Fruit fly (Drosophila melanogaster) whole organism, embryonic: Measurements from ENCODE around the gene Gr61a.

ENCODE experiments used
- CG1024 ChIP-seq: fragments of 200-800 bp; sonication (Bioruptor generic); IDR thresholded peaks from 2 replicates; pipeline ENCODE4 v1.3.6; 2022; ENCODE audit warnings: missing biosample characterization, missing genetic modification characterization
- CG10321 ChIP-seq: fragments of 200-800 bp; sonication (Bioruptor generic); IDR thresholded peaks from 2 replicates; pipeline ENCODE4 v1.3.6; 2022; ENCODE audit warnings: missing biosample characterization, missing genetic modification characterization
- CG11695 ChIP-seq: fragments of 200-800 bp; sonication (Bioruptor generic); IDR thresholded peaks from 3 replicates; pipeline ENCODE4 v1.3.6; 2022; ENCODE audit warnings: missing biosample characterization, missing genetic modification characterization
- CG12769 ChIP-seq: fragments of 200-800 bp; sonication (Bioruptor generic); optimal IDR thresholded peaks from 2 replicates; lab custom pipeline; 2019; ENCODE audit warnings: missing biosample characterization, mild to moderate bottlenecking, missing genetic modification characterization, moderate library complexity
- CG14050 ChIP-seq: fragments of 200-800 bp; sonication (Bioruptor generic); IDR thresholded peaks from 3 replicates; pipeline ENCODE4 v1.3.6; 2022; ENCODE audit warnings: missing biosample characterization, missing genetic modification characterization
- CG15479 ChIP-seq: fragments of 200-800 bp; sonication (Bioruptor generic); optimal IDR thresholded peaks from 3 replicates; lab custom pipeline; 2019; ENCODE audit warnings: missing biosample characterization, mild to moderate bottlenecking, missing genetic modification characterization, moderate library complexity
- CG15514 ChIP-seq: fragments of 200-800 bp; sonication (Bioruptor generic); optimal IDR thresholded peaks from 3 replicates; lab custom pipeline; 2017; ENCODE audit warnings: missing biosample characterization, missing genetic modification characterization, mild to moderate bottlenecking, moderate library complexity, missing genetic modification reagents
- CG15696 ChIP-seq: fragments of 200-800 bp; sonication (Bioruptor generic); optimal IDR thresholded peaks from 2 replicates; lab custom pipeline; 2019; ENCODE audit warnings: missing biosample characterization, mild to moderate bottlenecking, missing genetic modification characterization, moderate library complexity
- CG18476 ChIP-seq: fragments of 200-800 bp; sonication (Bioruptor generic); optimal IDR thresholded peaks from 2 replicates; lab custom pipeline; 2016; ENCODE audit warnings: missing biosample characterization, mild to moderate bottlenecking, missing genetic modification characterization
- CG18599 ChIP-seq: fragments of 200-800 bp; sonication (Bioruptor generic); optimal IDR thresholded peaks from 3 replicates; lab custom pipeline; 2017; ENCODE audit warnings: missing biosample characterization, missing genetic modification characterization, mild to moderate bottlenecking, moderate library complexity, missing genetic modification reagents
- CG30431 ChIP-seq: fragments of 200-800 bp; sonication (Bioruptor generic); optimal IDR thresholded peaks from 2 replicates; lab custom pipeline; 2017; ENCODE audit warnings: missing biosample characterization, missing genetic modification characterization
- CG31388 ChIP-seq: fragments of 200-800 bp; sonication (Bioruptor generic); optimal IDR thresholded peaks from 2 replicates; lab custom pipeline; 2016; ENCODE audit warnings: missing biosample characterization, missing genetic modification characterization
- CG34376 ChIP-seq: fragments of 200-800 bp; sonication (Bioruptor generic); optimal IDR thresholded peaks from 2 replicates; lab custom pipeline; 2018; ENCODE audit warnings: missing biosample characterization, mild to moderate bottlenecking, missing genetic modification characterization
- CG4707 ChIP-seq: fragments of 200-800 bp; sonication (Bioruptor generic); optimal IDR thresholded peaks from 2 replicates; lab custom pipeline; 2018; ENCODE audit warnings: missing biosample characterization, mild to moderate bottlenecking, missing genetic modification characterization, moderate library complexity
- CG7745 ChIP-seq: fragments of 200-800 bp; sonication (Bioruptor generic); optimal IDR thresholded peaks from 2 replicates; lab custom pipeline; 2018; ENCODE audit warnings: missing biosample characterization, mild to moderate bottlenecking, missing genetic modification characterization, moderate library complexity
- CG7987 ChIP-seq: fragments of 200-800 bp; sonication (Bioruptor generic); optimal IDR thresholded peaks from 2 replicates; lab custom pipeline; 2018; ENCODE audit warnings: missing biosample characterization, mild to moderate bottlenecking, missing genetic modification characterization, moderate library complexity
- CG8089 ChIP-seq: fragments of 200-800 bp; sonication (Bioruptor generic); optimal IDR thresholded peaks from 3 replicates; lab custom pipeline; 2016; ENCODE audit warnings: missing biosample characterization, missing genetic modification characterization
- CG8388 ChIP-seq: fragments of 200-800 bp; sonication (Bioruptor generic); optimal IDR thresholded peaks from 2 replicates; lab custom pipeline; 2019; ENCODE audit warnings: missing biosample characterization, mild to moderate bottlenecking, missing genetic modification characterization, moderate library complexity
- CHES-1-like ChIP-seq: fragments of 200-800 bp; sonication (Bioruptor generic); optimal IDR thresholded peaks from 2 replicates; lab custom pipeline; 2016; ENCODE audit warnings: missing biosample characterization, missing genetic modification characterization
- Dp ChIP-seq: fragments of 200-800 bp; sonication (Bioruptor generic); optimal IDR thresholded peaks from 2 replicates; lab custom pipeline; 2018; ENCODE audit warnings: missing biosample characterization, mild to moderate bottlenecking, missing genetic modification characterization, moderate library complexity
- E2f2 ChIP-seq: fragments of 200-800 bp; sonication (Bioruptor generic); IDR thresholded peaks from 2 replicates; pipeline ENCODE4 v1.3.6; 2022; ENCODE audit warnings: missing biosample characterization, missing genetic modification characterization
- H2.0 ChIP-seq: fragments of 200-800 bp; sonication (Bioruptor generic); IDR thresholded peaks from 2 replicates; pipeline ENCODE4 v1.3.6; 2022; ENCODE audit warnings: missing biosample characterization, missing genetic modification characterization
- HLH4C ChIP-seq: fragments of 200-800 bp; sonication (Bioruptor generic); IDR thresholded peaks from 3 replicates; pipeline ENCODE4 v1.3.6; 2022; ENCODE audit warnings: missing biosample characterization, missing genetic modification characterization; ENCODE audit not compliant: partially characterized antibody
- HLH54F ChIP-seq: fragments of 200-800 bp; sonication (Bioruptor generic); optimal IDR thresholded peaks from 3 replicates; lab custom pipeline; 2016; ENCODE audit warnings: missing biosample characterization, missing genetic modification characterization
- HmgZ ChIP-seq: fragments of 200-800 bp; sonication (Bioruptor generic); optimal IDR thresholded peaks from 2 replicates; lab custom pipeline; 2018; ENCODE audit warnings: missing biosample characterization, mild to moderate bottlenecking, missing genetic modification characterization
- Kr ChIP-seq: fragments of 200-800 bp; sonication (Bioruptor generic); optimal IDR thresholded peaks from 2 replicates; lab custom pipeline; 2017; ENCODE audit warnings: missing biosample characterization, mild to moderate bottlenecking, missing genetic modification characterization
- Mes4 ChIP-seq: fragments of 200-800 bp; sonication (Bioruptor generic); optimal IDR thresholded peaks from 2 replicates; lab custom pipeline; 2016; ENCODE audit warnings: missing biosample characterization, missing genetic modification characterization
- NC2β ChIP-seq: fragments of 200-800 bp; sonication (Bioruptor generic); optimal IDR thresholded peaks from 2 replicates; lab custom pipeline; 2016; ENCODE audit warnings: missing biosample characterization, missing genetic modification characterization
- Opbp ChIP-seq: fragments of 200-800 bp; sonication (Bioruptor generic); IDR thresholded peaks from 3 replicates; pipeline ENCODE4 v1.3.6; 2022; ENCODE audit warnings: missing biosample characterization, missing genetic modification characterization; ENCODE audit not compliant: partially characterized antibody
- Optix ChIP-seq: fragments of 200-800 bp; sonication (Bioruptor generic); IDR thresholded peaks from 3 replicates; pipeline ENCODE4 v1.3.6; 2022; ENCODE audit warnings: missing biosample characterization, missing genetic modification characterization
- Rfx ChIP-seq: fragments of 200-800 bp; sonication (Bioruptor generic); IDR thresholded peaks from 2 replicates; pipeline ENCODE4 v1.3.6; 2022; ENCODE audit warnings: missing biosample characterization, missing genetic modification characterization
- amos ChIP-seq: fragments of 200-800 bp; sonication (Bioruptor generic); IDR thresholded peaks from 2 replicates; pipeline ENCODE4 v1.3.6; 2022; ENCODE audit warnings: missing biosample characterization, missing genetic modification characterization; ENCODE audit not compliant: partially characterized antibody
- bcd ChIP-seq: fragments of 200-800 bp; sonication (Bioruptor generic); optimal IDR thresholded peaks from 2 replicates; lab custom pipeline; 2017; ENCODE audit warnings: missing biosample characterization, mild to moderate bottlenecking, missing genetic modification characterization
- bsh ChIP-seq, 2 experiments: fragments of 200-800 bp; sonication (Bioruptor generic); optimal IDR thresholded peaks; 2 replicates each; lab custom pipeline; 2017 to 2018; ENCODE audit warnings: mild to moderate bottlenecking in 2 of 2, missing biosample characterization in 2 of 2, missing genetic modification characterization in 2 of 2, moderate library complexity in 1 of 2
- cato ChIP-seq: fragments of 200-800 bp; sonication (Bioruptor generic); optimal IDR thresholded peaks from 2 replicates; lab custom pipeline; 2016; ENCODE audit warnings: missing biosample characterization, missing genetic modification characterization, borderline replicate concordance
- chinmo ChIP-seq: fragments of 200-800 bp; sonication (Bioruptor generic); IDR thresholded peaks from 4 replicates; pipeline ENCODE4 v1.3.6; 2022; ENCODE audit warnings: missing biosample characterization, missing genetic modification characterization; ENCODE audit not compliant: partially characterized antibody
- fd3F ChIP-seq: fragments of 200-800 bp; sonication (Bioruptor generic); optimal IDR thresholded peaks from 2 replicates; lab custom pipeline; 2018; ENCODE audit warnings: missing biosample characterization, mild to moderate bottlenecking, missing genetic modification characterization, moderate library complexity
- gce ChIP-seq: fragments of 200-800 bp; sonication (Bioruptor generic); IDR thresholded peaks from 3 replicates; pipeline ENCODE4 v1.3.6; 2022; ENCODE audit warnings: missing biosample characterization, missing genetic modification characterization
- hbn ChIP-seq: fragments of 200-800 bp; sonication (Bioruptor generic); IDR thresholded peaks from 2 replicates; pipeline ENCODE4 v1.3.6; 2022; ENCODE audit warnings: missing biosample characterization, missing genetic modification characterization; ENCODE audit not compliant: partially characterized antibody
- insv ChIP-seq, 2 experiments: fragments of 200-800 bp; sonication (Bioruptor generic); optimal IDR thresholded peaks; 3 replicates each; lab custom pipeline; 2016 to 2018; ENCODE audit warnings: missing biosample characterization in 2 of 2, missing genetic modification characterization in 2 of 2
- lab ChIP-seq: fragments of 200-800 bp; sonication (Bioruptor generic); optimal IDR thresholded peaks from 3 replicates; lab custom pipeline; 2017; ENCODE audit warnings: missing biosample characterization, missing genetic modification characterization, mild to moderate bottlenecking, moderate library complexity, missing genetic modification reagents
- lola ChIP-seq, 3 experiments: fragments of >200 bp in 2 of 3; fragments of 200-800 bp in 1 of 3; sonication (Bioruptor generic) in 1 of 3; optimal IDR thresholded peaks; 2 replicates each; lab custom pipeline; 2017 to 2019; ENCODE audit warnings: missing biosample characterization in 3 of 3, missing genetic modification characterization in 3 of 3, mild to moderate bottlenecking in 1 of 3, moderate library complexity in 1 of 3
- lov ChIP-seq, 2 experiments: fragments of 200-800 bp in 1 of 2; fragments of >200 bp in 1 of 2; sonication (Bioruptor generic) in 1 of 2; IDR thresholded peaks in 1 of 2; optimal IDR thresholded peaks in 1 of 2; 2 replicates in 1 of 2; 3 replicates in 1 of 2; pipeline versions ENCODE4 v1.3.6 to Lab custom; 2017 to 2022; ENCODE audit warnings: missing biosample characterization in 1 of 2, missing genetic modification characterization in 1 of 2
- nau ChIP-seq: fragments of 200-800 bp; sonication (Bioruptor generic); optimal IDR thresholded peaks from 3 replicates; lab custom pipeline; 2017; ENCODE audit warnings: missing biosample characterization, mild to moderate bottlenecking, missing genetic modification characterization, missing genetic modification reagents
- peb ChIP-seq: fragments of 200-800 bp; sonication (Bioruptor generic); IDR thresholded peaks from 2 replicates; pipeline ENCODE4 v1.3.6; 2022; ENCODE audit warnings: missing biosample characterization, missing genetic modification characterization
- twi ChIP-seq: fragments of 200-800 bp; optimal IDR thresholded peaks from 2 replicates; lab custom pipeline; 2019; ENCODE audit warnings: missing biosample characterization, mild to moderate bottlenecking, missing genetic modification characterization, moderate library complexity
- unc-4 ChIP-seq: fragments of 200-800 bp; sonication (Bioruptor generic); IDR thresholded peaks from 2 replicates; pipeline ENCODE4 v1.3.6; 2022; ENCODE audit warnings: missing biosample characterization, missing genetic modification characterization; ENCODE audit not compliant: partially characterized antibody

Gene Gr61a

DNA sequence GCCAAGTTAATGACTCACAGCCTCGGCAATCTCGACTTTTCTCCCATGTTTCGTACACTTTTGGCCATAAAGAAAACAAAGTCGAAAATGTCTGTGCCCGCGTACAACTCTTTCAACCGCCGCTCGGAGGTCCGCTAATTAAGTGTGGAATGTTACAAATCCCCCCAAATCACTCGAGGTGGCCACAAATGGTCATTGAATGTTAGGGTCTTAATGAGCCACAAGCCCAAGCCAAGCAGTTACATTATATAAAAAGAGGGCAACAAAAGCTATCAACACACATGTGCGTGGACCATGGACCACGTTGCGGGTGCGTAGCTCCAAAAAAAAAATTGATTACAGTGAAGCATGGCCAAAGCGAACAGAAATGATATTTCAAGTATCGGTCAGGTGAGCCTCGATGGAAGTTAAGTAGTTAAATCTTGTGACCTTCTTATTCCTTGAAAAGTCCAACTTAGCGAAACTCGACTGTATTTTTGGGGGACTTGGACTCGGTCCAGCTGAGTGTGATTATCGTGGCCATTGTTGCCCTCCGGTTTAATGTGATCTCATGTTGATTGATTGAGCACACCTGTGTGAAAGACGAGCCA, 21.9 kb upstream of the Gr61a start (continued):
- TF ChIP-seq cato (GFP tag; lab: Kevin White, UChicago), result peak; percentile 59
- TF ChIP-seq CG18599 (GFP tag; lab: Kevin White, UChicago), result peak; percentile 90
- peak; percentile 76 for TF ChIP-seq CG30431
- TF ChIP-seq CG8089 (GFP tag; lab: Kevin White, UChicago), result peak; percentile 84
- peak; percentile 74 for TF ChIP-seq NC2β (GFP tag; lab: Kevin White, UChicago)
- peak in 1 of 2 experiments; percentile 22 for TF ChIP-seq insv (GFP tag; optimal IDR thresholded peaks at IDR 0.05; lab: Kevin White, UChicago)
- no peak for TF ChIP-seq CG7745
- TF ChIP-seq CG31388 (GFP tag; lab: Kevin White, UChicago), result peak; percentile 47
- peak; percentile 93 for TF ChIP-seq CG14050 (GFP tag; lab: Robert Waterston, UW)
- peak; percentile 94 for TF ChIP-seq Rfx (GFP tag; lab: Robert Waterston, UW)
- peak; percentile 27 for TF ChIP-seq CG15696 (tag; lab: Kevin White, UChicago)
- peak; percentile 93 for TF ChIP-seq H2.0
- peak; percentile 83 for TF ChIP-seq CHES-1-like (GFP tag; lab: Kevin White, UChicago)
- TF ChIP-seq CG18476, result peak; percentile 76
- TF ChIP-seq CG11695, result peak; percentile 88
- TF ChIP-seq Mes4 (GFP tag; lab: Kevin White, UChicago), result peak; percentile 80
- TF ChIP-seq E2f2 (GFP tag; lab: Robert Waterston, UW), result peak; percentile 73
- TF ChIP-seq hbn (GFP tag; lab: Robert Waterston, UW), result no peak
- peak; percentile 57 for TF ChIP-seq twi
- TF ChIP-seq HLH4C (GFP tag; lab: Robert Waterston, UW), result no peak
- TF ChIP-seq CG34376 (GFP tag; lab: Kevin White, UChicago), result peak; percentile 56
- peak; percentile 94 for TF ChIP-seq lab (GFP tag; lab: Kevin White, UChicago)
- TF ChIP-seq peb (GFP tag; lab: Robert Waterston, UW), result peak; percentile 80
- TF ChIP-seq unc-4 (GFP tag; lab: Robert Waterston, UW), result no peak
- no peak for TF ChIP-seq amos
- peak; percentile 82 for TF ChIP-seq CG8388 (GFP tag; lab: Kevin White, UChicago)
- peak; percentile 38 for TF ChIP-seq CG7987 (GFP tag; lab: Kevin White, UChicago)
- TF ChIP-seq Optix (GFP tag; lab: Robert Waterston, UW), result peak; percentile 96
- TF ChIP-seq lola (GFP tag; optimal IDR thresholded peaks at IDR 0.05; lab: Kevin White, UChicago), result peak in 1 of 3 experiments; percentile 59
- peak; percentile 80 for TF ChIP-seq fd3F (GFP tag; lab: Kevin White, UChicago)
- peak; percentile 51; the same call in 1 of the 4 replicates for TF ChIP-seq chinmo
- peak; percentile 87 for TF ChIP-seq HLH54F
- TF ChIP-seq CG10321 (GFP tag; lab: Robert Waterston, UW), result peak; percentile 74
- TF ChIP-seq Opbp, result no peak
- peak; percentile 78 for TF ChIP-seq CG4707 (GFP tag; lab: Kevin White, UChicago)
- TF ChIP-seq CG12769, result peak; percentile 96
- peak; percentile 86 for TF ChIP-seq bcd (GFP tag; lab: Kevin White, UChicago)
- peak; percentile 77 for TF ChIP-seq HmgZ (tag; lab: Kevin White, UChicago)
- peak; percentile 67 for TF ChIP-seq CG15514 (GFP tag; lab: Kevin White, UChicago)
- TF ChIP-seq CG1024, result peak; percentile 87
- no peak for TF ChIP-seq CG15479 (GFP tag; lab: Kevin White, UChicago)
- TF ChIP-seq lov (optimal IDR thresholded peaks at IDR 0.05; lab: Kevin White, UChicago), result no peak
- peak; percentile 93 for TF ChIP-seq lov (GFP tag; IDR thresholded peaks at IDR 0.05; lab: Robert Waterston, UW)
- TF ChIP-seq Kr (GFP tag; lab: Kevin White, UChicago), result no peak
- TF ChIP-seq bsh (GFP tag; optimal IDR thresholded peaks at IDR 0.05; lab: Kevin White, UChicago), result peak in 1 of 2 experiments; percentile 90
- TF ChIP-seq nau (GFP tag; lab: Kevin White, UChicago), result peak; percentile 64
- peak; percentile 95 for TF ChIP-seq gce (GFP tag; lab: Robert Waterston, UW)
- no peak for TF ChIP-seq Dp (GFP tag; lab: Kevin White, UChicago)
